Worm (Caenorhabditis elegans): ENCODE measurements around the gene rol-1.

DNA sequence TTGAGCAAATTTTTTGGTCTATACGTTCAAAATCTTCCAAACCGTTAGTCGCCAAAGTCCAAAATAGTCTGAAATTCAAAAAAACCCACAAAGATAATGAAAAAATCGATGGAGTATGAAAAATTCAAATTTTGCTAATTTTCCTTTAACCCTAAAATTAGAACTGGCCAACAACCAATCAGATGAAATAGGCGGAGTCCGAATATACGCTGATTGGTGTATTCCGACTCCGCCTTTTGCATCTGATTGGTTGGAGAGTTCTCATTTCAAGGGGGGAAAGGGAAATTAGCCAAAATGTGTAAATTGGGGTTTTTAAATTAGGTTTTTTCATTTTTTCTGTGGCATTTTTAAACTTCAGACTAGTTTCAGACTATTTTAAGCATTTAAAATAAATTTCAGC is 32.2 kb downstream of the rol-1 start:
- no peak for TF ChIP-seq unc-62 (GFP tag; optimal IDR thresholded peaks at IDR 0.05)
- TF ChIP-seq R02D3.7 (tag; optimal IDR thresholded peaks at IDR 0.05), result no peak
- no peak for TF ChIP-seq nhr-11 (tag; optimal IDR thresholded peaks at IDR 0.05)
- TF ChIP-seq ztf-4 (tag; optimal IDR thresholded peaks at IDR 0.05), result no peak
- TF ChIP-seq lin-39 (tag; optimal IDR thresholded peaks at IDR 0.05), result no peak
- no peak for TF ChIP-seq zag-1 (tag; optimal IDR thresholded peaks at IDR 0.05)
- no peak for TF ChIP-seq ztf-11 (tag; optimal IDR thresholded peaks at IDR 0.05)
- TF ChIP-seq blmp-1 (tag; optimal IDR thresholded peaks at IDR 0.05; ENCODE audit: insufficient read depth), result no peak
- TF ChIP-seq nhr-237 (tag; optimal IDR thresholded peaks at IDR 0.05), result no peak
- TF ChIP-seq nhr-10 (tag; optimal IDR thresholded peaks at IDR 0.05), result no peak
- TF ChIP-seq fos-1 (tag; optimal IDR thresholded peaks at IDR 0.05), result no peak
- TF ChIP-seq ceh-82 (tag; optimal IDR thresholded peaks at IDR 0.05), result no peak
- TF ChIP-seq unc-39 (tag; optimal IDR thresholded peaks at IDR 0.05), result no peak
